Worm (Caenorhabditis elegans) whole organism, L1 larva: ENCODE data around the gene srh-74.

ENCODE experiments used
- C16A3.4 ChIP-seq: fragments of 150-350 bp; optimal IDR thresholded peaks from 2 replicates; lab custom pipeline; 2014; ENCODE audit warnings: missing biosample characterization, missing genetic modification characterization
- C34B4.2 ChIP-seq: sonication (generic microtip); optimal IDR thresholded peaks from 2 replicates; lab custom pipeline; 2017; ENCODE audit warnings: mild to moderate bottlenecking, missing genetic modification characterization, missing compliant biosample characterization
- F16B12.6 ChIP-seq: fragments of 150-350 bp; optimal IDR thresholded peaks from 2 replicates; lab custom pipeline; 2014; ENCODE audit warnings: missing biosample characterization, missing genetic modification characterization
- Y116A8C.19 ChIP-seq: sonication (generic microtip); optimal IDR thresholded peaks from 2 replicates; lab custom pipeline; 2016; ENCODE audit warnings: missing compliant biosample characterization, missing genetic modification characterization, borderline replicate concordance
- aha-1 ChIP-seq: fragments of 150-350 bp; optimal IDR thresholded peaks from 2 replicates; lab custom pipeline; 2014; ENCODE audit warnings: missing biosample characterization, missing genetic modification characterization
- alr-1 ChIP-seq: fragments of 200-800 bp; sonication (Bioruptor generic); optimal IDR thresholded peaks from 2 replicates; lab custom pipeline; 2018; ENCODE audit warnings: borderline replicate concordance, mild to moderate bottlenecking, missing genetic modification characterization, missing compliant biosample characterization
- ama-1 ChIP-seq: fragments of 150-350 bp; optimal IDR thresholded peaks from 2 replicates; lab custom pipeline; 2014
- ceh-8 ChIP-seq: fragments of 200-800 bp; sonication (Bioruptor generic); optimal IDR thresholded peaks from 2 replicates; lab custom pipeline; 2018; ENCODE audit warnings: mild to moderate bottlenecking, missing genetic modification characterization, moderate library complexity, missing compliant biosample characterization
- ceh-82 ChIP-seq, 3 experiments: fragments of 150-350 bp in 1 of 3; sonication (generic microtip) in 2 of 3; optimal IDR thresholded peaks; 2 replicates each; lab custom pipeline; 2014 to 2017; ENCODE audit warnings: missing biosample characterization in 3 of 3, missing genetic modification characterization in 3 of 3
- ceh-88 ChIP-seq: fragments of 200-800 bp; sonication (Bioruptor generic); IDR thresholded peaks from 2 replicates; pipeline ENCODE4 v1.3.6; 2022; ENCODE audit warnings: missing genetic modification characterization, missing compliant biosample characterization
- ces-1 ChIP-seq: fragments of 150-350 bp; optimal IDR thresholded peaks from 2 replicates; lab custom pipeline; 2014; ENCODE audit warnings: missing biosample characterization, missing genetic modification reagents, missing genetic modification characterization
- dsc-1 ChIP-seq: sonication (generic microtip); optimal IDR thresholded peaks from 2 replicates; lab custom pipeline; 2016; ENCODE audit warnings: mild to moderate bottlenecking, missing genetic modification characterization, missing compliant biosample characterization
- efl-1 ChIP-seq, 4 experiments: fragments of 150-350 bp; optimal IDR thresholded peaks in 3 of 4; peaks in 1 of 4; 1 replicate in 1 of 4; 2 replicates in 3 of 4; lab custom pipeline; 2014; ENCODE audit warnings: missing biosample characterization in 2 of 4, missing genetic modification characterization in 2 of 4, missing genetic modification reagents in 2 of 4
- egl-13 ChIP-seq: sonication (generic microtip); optimal IDR thresholded peaks from 2 replicates; lab custom pipeline; 2016; ENCODE audit warnings: missing genotype, missing genetic modification reagents, missing genetic modification characterization, missing compliant biosample characterization
- egl-27 ChIP-seq, 2 experiments: fragments of 150-350 bp in 1 of 2; sonication (generic microtip); optimal IDR thresholded peaks; 3 replicates each; lab custom pipeline; 2017 to 2018; ENCODE audit warnings: missing biosample characterization in 2 of 2, missing genetic modification characterization in 2 of 2, missing genetic modification reagents in 2 of 2
- elt-2 ChIP-seq: sonication (generic microtip); optimal IDR thresholded peaks from 2 replicates; lab custom pipeline; 2016; ENCODE audit warnings: missing genetic modification characterization, mild to moderate bottlenecking, inconsistent platforms, missing compliant biosample characterization, missing genetic modification reagents
- ets-5 ChIP-seq: fragments of 200-800 bp; sonication (Bioruptor generic); IDR thresholded peaks from 2 replicates; pipeline ENCODE4 v1.3.6; 2022; ENCODE audit warnings: missing genetic modification characterization, missing compliant biosample characterization
- fos-1 ChIP-seq: fragments of 150-350 bp; optimal IDR thresholded peaks from 2 replicates; lab custom pipeline; 2014; ENCODE audit warnings: missing biosample characterization, missing genetic modification characterization
- grh-1 ChIP-seq: fragments of 200-800 bp; sonication (Bioruptor generic); IDR thresholded peaks from 2 replicates; pipeline ENCODE4 v1.3.6; 2022; ENCODE audit warnings: missing genetic modification reagents, missing genetic modification characterization, missing compliant biosample characterization
- hlh-4 ChIP-seq: sonication (generic microtip); optimal IDR thresholded peaks from 2 replicates; lab custom pipeline; 2016; ENCODE audit warnings: mild to moderate bottlenecking, missing genetic modification characterization, missing compliant biosample characterization
- isw-1 ChIP-seq: fragments of 200-800 bp; sonication (Bioruptor generic); IDR thresholded peaks from 2 replicates; pipeline ENCODE4 v1.3.6; 2022; ENCODE audit warnings: missing genetic modification characterization, missing compliant biosample characterization
- jun-1 ChIP-seq: fragments of 150-350 bp; optimal IDR thresholded peaks from 2 replicates; lab custom pipeline; 2014; ENCODE audit warnings: missing biosample characterization, missing genetic modification reagents, missing genetic modification characterization
- lin-13 ChIP-seq: fragments of 150-350 bp; optimal IDR thresholded peaks from 2 replicates; lab custom pipeline; 2014; ENCODE audit warnings: missing biosample characterization, missing genetic modification reagents, missing genetic modification characterization
- lin-15B ChIP-seq: fragments of 150-350 bp; sonication (generic microtip); optimal IDR thresholded peaks from 3 replicates; lab custom pipeline; 2014; ENCODE audit warnings: missing biosample characterization, missing genetic modification characterization
- lin-39 ChIP-seq: fragments of 150-350 bp; optimal IDR thresholded peaks from 2 replicates; lab custom pipeline; 2014; ENCODE audit warnings: missing biosample characterization, missing genetic modification reagents, missing genetic modification characterization
- mab-9 ChIP-seq: fragments of 200-800 bp; sonication (Bioruptor generic); IDR thresholded peaks from 2 replicates; pipeline ENCODE4 v1.3.6; 2022; ENCODE audit warnings: missing genetic modification reagents, missing genetic modification characterization, missing compliant biosample characterization
- mep-1 ChIP-seq: fragments of 150-350 bp; optimal IDR thresholded peaks from 2 replicates; lab custom pipeline; 2014; ENCODE audit warnings: missing biosample characterization, missing genetic modification characterization
- nhr-12 ChIP-seq: sonication (generic microtip); optimal IDR thresholded peaks from 2 replicates; lab custom pipeline; 2017; ENCODE audit warnings: missing biosample characterization, missing genetic modification characterization
- nhr-20 ChIP-seq: sonication (generic microtip); optimal IDR thresholded peaks from 2 replicates; lab custom pipeline; 2016; ENCODE audit warnings: mild to moderate bottlenecking, missing genetic modification characterization, missing compliant biosample characterization
- nhr-28 ChIP-seq: fragments of 150-350 bp; optimal IDR thresholded peaks from 2 replicates; lab custom pipeline; 2014; ENCODE audit warnings: missing biosample characterization, missing genetic modification characterization
- nhr-71 ChIP-seq: sonication (generic microtip); optimal IDR thresholded peaks from 2 replicates; lab custom pipeline; 2016; ENCODE audit warnings: mild to moderate bottlenecking, missing genetic modification characterization, moderate library complexity, missing compliant biosample characterization
- nhr-84 ChIP-seq: sonication (generic microtip); optimal IDR thresholded peaks from 2 replicates; lab custom pipeline; 2017; ENCODE audit warnings: missing biosample characterization, missing genetic modification characterization
- nhr-85 ChIP-seq: sonication (generic microtip); peaks from one replicate; lab custom pipeline; 2016; ENCODE audit warnings: missing genetic modification characterization, inconsistent platforms, missing compliant biosample characterization
- nhr-90 ChIP-seq: sonication (generic microtip); optimal IDR thresholded peaks from 2 replicates; lab custom pipeline; 2016; ENCODE audit warnings: mild to moderate bottlenecking, missing genetic modification characterization, missing compliant biosample characterization; ENCODE audit not compliant: poor library complexity
- pag-3 ChIP-seq: sonication (generic microtip); optimal IDR thresholded peaks from 2 replicates; lab custom pipeline; 2017; ENCODE audit warnings: missing genetic modification characterization, mild to moderate bottlenecking, missing compliant biosample characterization, antibody characterized with exemption, borderline replicate concordance; ENCODE audit not compliant: insufficient read depth
- pax-3 ChIP-seq: fragments of 200-800 bp; sonication (Bioruptor generic); optimal IDR thresholded peaks from 2 replicates; lab custom pipeline; 2018; ENCODE audit warnings: mild to moderate bottlenecking, missing genetic modification characterization, moderate library complexity, missing compliant biosample characterization
- pqm-1 ChIP-seq: sonication (generic microtip); optimal IDR thresholded peaks from 3 replicates; lab custom pipeline; 2017; ENCODE audit warnings: missing biosample characterization, missing genetic modification characterization
- rnt-1 ChIP-seq: sonication (generic microtip); optimal IDR thresholded peaks from 2 replicates; lab custom pipeline; 2016; ENCODE audit warnings: mild to moderate bottlenecking, missing genetic modification characterization, moderate library complexity, missing compliant biosample characterization
- snpc-4 ChIP-seq: fragments of 150-350 bp; optimal IDR thresholded peaks from 2 replicates; lab custom pipeline; 2014; ENCODE audit warnings: missing biosample characterization, missing genetic modification characterization
- snu-23 ChIP-seq: sonication (generic microtip); optimal IDR thresholded peaks from 2 replicates; lab custom pipeline; 2016; ENCODE audit warnings: missing genetic modification characterization, missing compliant biosample characterization
- sptf-1 ChIP-seq: fragments of 150-350 bp; optimal IDR thresholded peaks from 2 replicates; lab custom pipeline; 2014; ENCODE audit warnings: missing biosample characterization, missing genetic modification characterization
- sup-37 ChIP-seq: fragments of 200-800 bp; sonication (Bioruptor generic); optimal IDR thresholded peaks from 2 replicates; lab custom pipeline; 2018; ENCODE audit warnings: mild to moderate bottlenecking, missing genetic modification characterization, missing compliant biosample characterization
- tbx-2 ChIP-seq: sonication (generic microtip); optimal IDR thresholded peaks from 2 replicates; lab custom pipeline; 2016; ENCODE audit warnings: missing genetic modification characterization, missing compliant biosample characterization
- unc-130 ChIP-seq: fragments of 150-350 bp; optimal IDR thresholded peaks from 2 replicates; lab custom pipeline; 2017; ENCODE audit warnings: missing biosample characterization, missing genetic modification characterization, inconsistent platforms
- unc-98 ChIP-seq: fragments of 200-800 bp; sonication (Bioruptor generic); IDR thresholded peaks from 2 replicates; pipeline ENCODE4 v1.3.6; 2022; ENCODE audit warnings: missing genetic modification characterization, missing compliant biosample characterization
- zag-1 ChIP-seq: fragments of 150-350 bp; optimal IDR thresholded peaks from 2 replicates; lab custom pipeline; 2014; ENCODE audit warnings: missing biosample characterization, missing genetic modification characterization
- zip-4 ChIP-seq: fragments of 200-800 bp; sonication (Bioruptor generic); optimal IDR thresholded peaks from 2 replicates; lab custom pipeline; 2018; ENCODE audit warnings: mild to moderate bottlenecking, missing genetic modification characterization, moderate library complexity, missing compliant biosample characterization
- ztf-4 ChIP-seq: fragments of 150-350 bp; optimal IDR thresholded peaks from 2 replicates; lab custom pipeline; 2014; ENCODE audit warnings: missing biosample characterization, missing genetic modification characterization

The srh-74 gene

DNA sequence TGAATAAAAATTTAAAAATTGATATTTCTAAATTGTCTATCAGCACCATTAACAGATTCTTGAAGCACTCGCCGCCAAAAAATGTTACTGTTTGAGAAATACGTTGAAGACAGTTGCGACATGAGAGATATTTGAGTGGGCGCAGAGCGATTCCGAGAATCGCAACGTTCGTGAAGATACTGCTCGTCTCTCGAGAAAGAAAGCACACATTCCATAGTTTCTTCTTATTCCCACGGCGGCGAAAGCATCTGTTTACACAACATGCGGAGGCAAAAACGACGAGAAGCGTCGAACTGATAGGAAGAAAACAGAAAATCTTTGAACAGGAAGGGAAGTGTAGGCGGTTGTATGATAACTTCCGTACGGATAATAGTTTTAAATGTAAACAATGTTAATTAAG, 33.9 kb upstream of the srh-74 start (continued):
- TF ChIP-seq pax-3 (tag; lab: Kevin White, UChicago) (no peak), egl-27 (tag; optimal IDR thresholded peaks at IDR 0.05; lab: Kevin White, UChicago) (peak in 1 of 2 experiments; percentile 24), nhr-90 (peak; percentile 24), ceh-82 (tag; optimal IDR thresholded peaks at IDR 0.05; lab: Kevin White, UChicago) (peak; percentile 1 to 55 (median 34)), lin-39 (tag; lab: Kevin White, UChicago) (peak; percentile 23), elt-2 (tag; lab: Kevin White, UChicago) (no peak), nhr-71 (tag; lab: Kevin White, UChicago) (peak; percentile 93), efl-1 (optimal IDR thresholded peaks at IDR 0.05; lab: Kevin White, UChicago) (peak; percentile 25 to 39), efl-1 (GFP tag; optimal IDR thresholded peaks at IDR 0.05 in 1 of 2; lab: Kevin White, UChicago) (peak in 1 of 2 experiments; percentile 81), mab-9 (GFP tag; lab: Robert Waterston, UW) (no peak), mep-1 (tag; lab: Kevin White, UChicago) (peak; percentile 49), ama-1 (lab: Kevin White, UChicago) (peak; percentile 83), dsc-1 (tag; lab: Kevin White, UChicago) (peak; percentile 67), ceh-8 (GFP tag; lab: Kevin White, UChicago) (no peak), rnt-1 (tag; lab: Kevin White, UChicago) (peak; percentile 88), snpc-4 (tag; lab: Kevin White, UChicago) (no peak), grh-1 (GFP tag; lab: Robert Waterston, UW) (no peak), zag-1 (no peak), hlh-4 (tag; lab: Kevin White, UChicago) (no peak), ces-1 (GFP tag; lab: Kevin White, UChicago) (no peak), unc-98 (GFP tag; lab: Robert Waterston, UW) (no peak), C34B4.2 (tag; lab: Kevin White, UChicago) (no peak), aha-1 (no peak), alr-1 (no peak), tbx-2 (tag; lab: Kevin White, UChicago) (peak; percentile 58), lin-13 (GFP tag; lab: Kevin White, UChicago) (peak; percentile 14), pqm-1 (tag; lab: Kevin White, UChicago) (no peak), fos-1 (tag; lab: Kevin White, UChicago) (peak; percentile 12), egl-13 (tag; lab: Kevin White, UChicago) (no peak), snu-23 (peak; percentile 76), C16A3.4 (tag; lab: Kevin White, UChicago) (no peak)
- TF ChIP-seq, all 84 proteins: peak for 31

DNA sequence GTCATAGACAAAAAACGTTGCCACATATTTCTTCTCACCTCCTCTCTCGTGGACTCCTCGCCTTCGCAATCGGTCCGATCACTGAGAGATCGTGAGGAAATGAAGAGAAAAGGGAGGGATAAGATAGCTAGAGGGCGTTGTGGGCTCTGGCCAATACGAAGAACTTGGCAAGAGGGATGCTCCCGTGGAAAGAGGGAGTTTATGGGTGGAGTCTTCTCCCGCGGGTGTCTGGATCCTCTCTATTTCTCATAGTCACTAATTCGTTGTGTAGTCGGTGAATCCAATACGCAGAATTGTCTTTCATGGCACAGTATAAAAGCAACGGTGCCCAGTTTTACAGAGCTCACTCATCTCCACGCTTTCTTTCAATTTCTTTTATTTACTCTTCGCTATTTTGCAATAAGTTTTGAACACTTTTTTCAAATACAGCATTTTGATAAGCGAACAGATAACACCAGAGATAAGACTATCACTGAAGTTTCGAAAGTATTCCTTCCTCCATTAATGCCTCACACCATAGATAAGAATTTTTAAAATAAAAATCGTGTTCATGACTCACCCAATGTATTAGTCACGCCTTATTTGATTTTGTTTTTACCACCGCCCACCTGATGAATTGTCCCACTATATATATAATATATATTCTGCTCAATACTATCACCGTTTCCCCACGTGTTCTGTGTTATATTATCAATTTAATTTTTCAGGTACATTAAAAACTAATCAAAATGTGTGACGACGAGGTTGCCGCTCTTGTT, 31.9 kb upstream of the srh-74 start, which contains the start of gene act-1:
Gene act-1 (plus strand): TSS at position 708 of the 758 bp plus-strand sequence.
- TF ChIP-seq egl-27 (tag; optimal IDR thresholded peaks at IDR 0.05; lab: Kevin White, UChicago) = no peak
- TF ChIP-seq ceh-82 (tag; optimal IDR thresholded peaks at IDR 0.05; lab: Kevin White, UChicago) = no peak
- no peak for TF ChIP-seq nhr-28 (tag; lab: Kevin White, UChicago)
- TF ChIP-seq nhr-85 = no peak
- TF ChIP-seq ztf-4 (tag; lab: Kevin White, UChicago) = no peak
- TF ChIP-seq ama-1 (lab: Kevin White, UChicago) = no peak
- TF ChIP-seq Y116A8C.19 (tag; lab: Kevin White, UChicago) = no peak
- no peak for TF ChIP-seq isw-1
- TF ChIP-seq nhr-12 (tag; lab: Kevin White, UChicago) = no peak
- peak; percentile 55 for TF ChIP-seq nhr-20
- no peak for TF ChIP-seq lin-15B (tag; lab: Kevin White, UChicago)
- TF ChIP-seq dsc-1 (tag; lab: Kevin White, UChicago) = peak; percentile 60
- no peak for TF ChIP-seq sptf-1
- peak; percentile 77 for TF ChIP-seq rnt-1 (tag; lab: Kevin White, UChicago)
- peak; percentile 85 for TF ChIP-seq nhr-71 (tag; lab: Kevin White, UChicago)
- peak; percentile 38 for TF ChIP-seq snu-23
- peak; percentile 35 for TF ChIP-seq pag-3 (tag; lab: Kevin White, UChicago)
- TF ChIP-seq unc-98 (GFP tag; lab: Robert Waterston, UW) = no peak; the same call in 1 of the 2 replicates
- no peak for TF ChIP-seq mep-1 (tag; lab: Kevin White, UChicago)
- no peak for TF ChIP-seq F16B12.6 (tag; lab: Kevin White, UChicago)
- no peak for TF ChIP-seq ceh-88 (GFP tag; lab: Robert Waterston, UW)
- no peak for TF ChIP-seq grh-1 (GFP tag; lab: Robert Waterston, UW)
- no peak for TF ChIP-seq hlh-4 (tag; lab: Kevin White, UChicago)
- peak; percentile 19 for TF ChIP-seq unc-130 (tag; lab: Kevin White, UChicago)
- TF ChIP-seq mab-9 (GFP tag; lab: Robert Waterston, UW) = no peak
- no peak for TF ChIP-seq ets-5 (GFP tag; lab: Robert Waterston, UW)
- TF ChIP-seq sup-37 (GFP tag; lab: Kevin White, UChicago) = no peak
- TF ChIP-seq zip-4 (GFP tag; lab: Kevin White, UChicago) = peak; percentile 14
- TF ChIP-seq nhr-84 (tag; lab: Kevin White, UChicago) = no peak
- TF ChIP-seq alr-1 = no peak
- no peak for TF ChIP-seq jun-1 (tag; lab: Kevin White, UChicago)
